Worm (Caenorhabditis elegans) whole organism, L2 larva: ENCODE data around the gene M03F8.7.

Experiments used
- C34F6.9 ChIP-seq: fragments of 150-350 bp; optimal IDR thresholded peaks from 2 replicates; lab custom pipeline; 2014; ENCODE audit warnings: missing biosample characterization, missing genetic modification characterization
- F13H6.1 ChIP-seq: sonication (generic microtip); optimal IDR thresholded peaks from 2 replicates; lab custom pipeline; 2016; ENCODE audit warnings: missing genetic modification characterization, missing compliant biosample characterization
- R02D3.7 ChIP-seq: fragments of 150-350 bp; optimal IDR thresholded peaks from 2 replicates; lab custom pipeline; 2014; ENCODE audit warnings: missing biosample characterization, missing genetic modification characterization
- Y55F3AM.14 ChIP-seq: fragments of 200-800 bp; sonication (Bioruptor generic); optimal IDR thresholded peaks from 2 replicates; lab custom pipeline; 2018; ENCODE audit warnings: mild to moderate bottlenecking, missing genetic modification characterization, missing compliant biosample characterization
- ZK546.5 ChIP-seq: sonication (generic microtip); optimal IDR thresholded peaks from 2 replicates; lab custom pipeline; 2017; ENCODE audit warnings: missing biosample characterization, missing genetic modification characterization
- alr-1 ChIP-seq: fragments of 150-350 bp; optimal IDR thresholded peaks from 2 replicates; lab custom pipeline; 2014; ENCODE audit warnings: missing biosample characterization, missing genetic modification characterization
- aly-2 ChIP-seq: fragments of 150-350 bp; optimal IDR thresholded peaks from 2 replicates; lab custom pipeline; 2014; ENCODE audit warnings: missing biosample characterization, missing genetic modification characterization
- ama-1 ChIP-seq: fragments of 150-350 bp; optimal IDR thresholded peaks from 2 replicates; lab custom pipeline; 2018; ENCODE audit warnings: inconsistent platforms
- ceh-16 ChIP-seq: fragments of 150-350 bp; optimal IDR thresholded peaks from 2 replicates; lab custom pipeline; 2014; ENCODE audit warnings: missing biosample characterization, missing genetic modification characterization
- egl-27 ChIP-seq: sonication (generic microtip); optimal IDR thresholded peaks from 3 replicates; lab custom pipeline; 2017; ENCODE audit warnings: missing biosample characterization, missing genetic modification reagents, missing genetic modification characterization
- elt-1 ChIP-seq: fragments of 150-350 bp; optimal IDR thresholded peaks from 2 replicates; lab custom pipeline; 2014; ENCODE audit warnings: missing biosample characterization, missing genetic modification characterization
- fos-1 ChIP-seq: fragments of 150-350 bp; optimal IDR thresholded peaks from 2 replicates; lab custom pipeline; 2014; ENCODE audit warnings: missing biosample characterization, missing genetic modification characterization
- gmeb-1 ChIP-seq: fragments of 150-350 bp; optimal IDR thresholded peaks from 2 replicates; lab custom pipeline; 2014; ENCODE audit warnings: missing biosample characterization, missing genetic modification characterization
- lin-11 ChIP-seq: fragments of 150-350 bp; sonication (generic microtip); optimal IDR thresholded peaks from 2 replicates; lab custom pipeline; 2014; ENCODE audit warnings: missing biosample characterization, missing genetic modification characterization, inconsistent platforms, mixed read lengths
- lin-13 ChIP-seq: fragments of 150-350 bp; optimal IDR thresholded peaks from 2 replicates; lab custom pipeline; 2014; ENCODE audit warnings: missing biosample characterization, missing genetic modification reagents, missing genetic modification characterization
- lin-39 ChIP-seq: fragments of 150-350 bp; optimal IDR thresholded peaks from 2 replicates; lab custom pipeline; 2014; ENCODE audit warnings: missing biosample characterization, missing genetic modification reagents, missing genetic modification characterization
- lsy-2 ChIP-seq, 2 experiments: fragments of 150-350 bp in 1 of 2; sonication (generic microtip) in 1 of 2; optimal IDR thresholded peaks; 2 replicates each; lab custom pipeline; 2014 to 2017; ENCODE audit warnings: missing biosample characterization in 2 of 2, missing genetic modification characterization in 2 of 2
- mab-5 ChIP-seq: fragments of 150-350 bp; optimal IDR thresholded peaks from 2 replicates; lab custom pipeline; 2014; ENCODE audit warnings: missing biosample characterization, missing genetic modification characterization
- mdl-1 ChIP-seq, 2 experiments: fragments of 150-350 bp in 1 of 2; sonication (generic microtip) in 1 of 2; optimal IDR thresholded peaks; 2 replicates each; lab custom pipeline; 2017; ENCODE audit warnings: missing biosample characterization in 2 of 2, missing genetic modification characterization in 2 of 2
- nhr-10 ChIP-seq: sonication (generic microtip); optimal IDR thresholded peaks from 2 replicates; lab custom pipeline; 2017; ENCODE audit warnings: missing biosample characterization, missing genetic modification characterization
- nhr-12 ChIP-seq: fragments of 150-350 bp; optimal IDR thresholded peaks from 2 replicates; lab custom pipeline; 2014; ENCODE audit warnings: missing biosample characterization, missing genetic modification characterization
- nhr-21 ChIP-seq: fragments of 150-350 bp; optimal IDR thresholded peaks from 2 replicates; lab custom pipeline; 2014; ENCODE audit warnings: missing biosample characterization, missing genetic modification characterization
- nhr-23 ChIP-seq: fragments of 150-350 bp; optimal IDR thresholded peaks from 2 replicates; lab custom pipeline; 2014; ENCODE audit warnings: missing biosample characterization, missing genetic modification reagents, missing genetic modification characterization
- nhr-25 ChIP-seq: fragments of 150-350 bp; sonication (generic microtip); optimal IDR thresholded peaks from 3 replicates; lab custom pipeline; 2014; ENCODE audit warnings: missing biosample characterization, missing genetic modification characterization
- nhr-6 ChIP-seq: fragments of 150-350 bp; optimal IDR thresholded peaks from 2 replicates; lab custom pipeline; 2014; ENCODE audit warnings: missing biosample characterization, missing genetic modification characterization
- nhr-77 ChIP-seq: fragments of 150-350 bp; optimal IDR thresholded peaks from 2 replicates; lab custom pipeline; 2014; ENCODE audit warnings: missing biosample characterization, missing genetic modification characterization
- peb-1 ChIP-seq: fragments of 150-350 bp; optimal IDR thresholded peaks from 2 replicates; lab custom pipeline; 2014; ENCODE audit warnings: missing biosample characterization, missing genetic modification characterization
- sem-4 ChIP-seq: fragments of 150-350 bp; optimal IDR thresholded peaks from 2 replicates; lab custom pipeline; 2014; ENCODE audit warnings: missing biosample characterization, missing genetic modification reagents, missing genetic modification characterization
- skn-1 ChIP-seq: sonication (generic microtip); optimal IDR thresholded peaks from 2 replicates; lab custom pipeline; 2017; ENCODE audit warnings: missing biosample characterization, missing genetic modification characterization
- sma-3 ChIP-seq: sonication (generic microtip); optimal IDR thresholded peaks from 2 replicates; lab custom pipeline; 2016; ENCODE audit warnings: missing genetic modification reagents, missing genetic modification characterization, missing compliant biosample characterization
- sma-9 ChIP-seq, 2 experiments: fragments of 150-350 bp in 1 of 2; sonication (generic microtip) in 1 of 2; optimal IDR thresholded peaks; 2 replicates each; lab custom pipeline; 2014 to 2016; ENCODE audit warnings: missing genetic modification characterization in 2 of 2, mild to moderate bottlenecking in 1 of 2, missing biosample characterization in 1 of 2, missing compliant biosample characterization in 1 of 2, missing genetic modification reagents in 1 of 2, moderate library complexity in 1 of 2
- snpc-4 ChIP-seq: fragments of 150-350 bp; optimal IDR thresholded peaks from 2 replicates; lab custom pipeline; 2014; ENCODE audit warnings: missing biosample characterization, missing genetic modification characterization
- unc-39 ChIP-seq: fragments of 150-350 bp; optimal IDR thresholded peaks from 2 replicates; lab custom pipeline; 2014; ENCODE audit warnings: missing biosample characterization, missing genetic modification characterization
- unc-55 ChIP-seq: fragments of 150-350 bp; sonication (generic microtip); optimal IDR thresholded peaks from 3 replicates; lab custom pipeline; 2014; ENCODE audit warnings: missing biosample characterization, missing genetic modification reagents, missing genetic modification characterization
- unc-62 ChIP-seq: fragments of 150-350 bp; optimal IDR thresholded peaks from 2 replicates; lab custom pipeline; 2014; ENCODE audit warnings: missing biosample characterization, missing genetic modification reagents, missing genetic modification characterization
- ztf-1 ChIP-seq: fragments of 200-800 bp; sonication (Bioruptor generic); conservative IDR thresholded peaks from 2 replicates; pipeline ENCODE4 v1.3.6; 2022; ENCODE audit warnings: missing genetic modification characterization, missing compliant biosample characterization
- ztf-4 ChIP-seq: fragments of 150-350 bp; optimal IDR thresholded peaks from 2 replicates; lab custom pipeline; 2014; ENCODE audit warnings: missing biosample characterization, missing genetic modification characterization

Gene M03F8.7

ce11 chrV:5899940-5900339, 36.8 kb upstream of the M03F8.7 start, which contains the start of gene srd-16:
Gene srd-16, minus strand, starts transcription at chrV:5900040.
- no peak for TF ChIP-seq fos-1
- TF ChIP-seq lin-11 (tag; lab: Kevin White, UChicago), result no peak
- TF ChIP-seq alr-1, result no peak
- no peak for TF ChIP-seq snpc-4 (tag; lab: Kevin White, UChicago)
- no peak for TF ChIP-seq lin-13 (GFP tag; lab: Kevin White, UChicago)
- TF ChIP-seq, all 48 proteins: peak for 0

ce11 chrV:5901833-5902232, 34.9 kb upstream of the M03F8.7 start, which contains the start of gene C04E6.5:
Gene C04E6.5, plus strand, starts transcription at chrV:5902133.
- TF ChIP-seq sem-4 (no peak), unc-39 (tag; lab: Kevin White, UChicago) (no peak), lin-39 (no peak), nhr-21 (tag; lab: Kevin White, UChicago) (no peak), nhr-25 (tag; lab: Kevin White, UChicago) (no peak), peb-1 (tag; lab: Kevin White, UChicago) (no peak), nhr-6 (tag; lab: Kevin White, UChicago) (no peak), ztf-1 (GFP tag; lab: Robert Waterston, UW) (no peak), mdl-1 (tag; optimal IDR thresholded peaks at IDR 0.05; lab: Kevin White, UChicago) (no peak), aly-2 (tag; lab: Kevin White, UChicago) (no peak), sma-9 (GFP tag; optimal IDR thresholded peaks at IDR 0.05; lab: Kevin White, UChicago) (no peak), sma-9 (tag; optimal IDR thresholded peaks at IDR 0.05; lab: Kevin White, UChicago) (no peak), F13H6.1 (tag; lab: Kevin White, UChicago) (no peak), ztf-4 (tag; lab: Kevin White, UChicago) (no peak), unc-55 (GFP tag; lab: Kevin White, UChicago) (no peak)

ce11 chrV:5906252-5906651, 30.5 kb upstream of the M03F8.7 start, which contains the start of gene srd-15:
Gene srd-15, minus strand, starts transcription at chrV:5906352.
- TF ChIP-seq ztf-4 (tag; lab: Kevin White, UChicago), result no peak
- no peak for TF ChIP-seq gmeb-1 (tag; lab: Kevin White, UChicago)
- no peak for TF ChIP-seq nhr-77 (tag; lab: Kevin White, UChicago)
- TF ChIP-seq skn-1, result no peak
- TF ChIP-seq nhr-12 (tag; lab: Kevin White, UChicago), result no peak
- TF ChIP-seq lin-39, result no peak
- TF ChIP-seq, all 48 proteins: peak for 0

- TF ChIP-seq skn-1, result no peak
- TF ChIP-seq lin-39, result no peak
- no peak for TF ChIP-seq ceh-16 (tag; lab: Kevin White, UChicago)
- no peak for TF ChIP-seq lin-13 (GFP tag; lab: Kevin White, UChicago)
Measured at ce11 chrV:5907090-5907489, 29.6 kb upstream of the M03F8.7 start, which contains the start of gene C04E6.4. Gene C04E6.4, plus strand, starts transcription at chrV:5907390.

- TF ChIP-seq mdl-1 (tag; optimal IDR thresholded peaks at IDR 0.05; lab: Kevin White, UChicago) (no peak), sma-9 (GFP tag; optimal IDR thresholded peaks at IDR 0.05; lab: Kevin White, UChicago) (no peak), sma-9 (tag; optimal IDR thresholded peaks at IDR 0.05; lab: Kevin White, UChicago) (no peak), gmeb-1 (tag; lab: Kevin White, UChicago) (no peak), nhr-12 (tag; lab: Kevin White, UChicago) (no peak), unc-55 (GFP tag; lab: Kevin White, UChicago) (no peak), unc-62 (GFP tag; lab: Kevin White, UChicago) (no peak), nhr-6 (tag; lab: Kevin White, UChicago) (no peak), lsy-2 (tag; optimal IDR thresholded peaks at IDR 0.05; lab: Kevin White, UChicago) (no peak), nhr-23 (tag; lab: Kevin White, UChicago) (no peak), egl-27 (tag; lab: Kevin White, UChicago) (no peak), C34F6.9 (no peak), mab-5 (tag; lab: Kevin White, UChicago) (no peak), R02D3.7 (tag; lab: Kevin White, UChicago) (no peak), Y55F3AM.14 (no peak), sma-3 (no peak), nhr-10 (tag; lab: Kevin White, UChicago) (no peak), lin-11 (tag; lab: Kevin White, UChicago) (no peak), elt-1 (tag; lab: Kevin White, UChicago) (no peak), ama-1 (lab: Kevin White, UChicago) (no peak), ZK546.5 (tag; lab: Kevin White, UChicago) (no peak)
Measured at ce11 chrV:5912426-5912825, 24.3 kb upstream of the M03F8.7 start, which contains the start of gene C04E6.13. Gene C04E6.13, plus strand, starts transcription at chrV:5912726.
